Fruit fly (Drosophila melanogaster) whole organism, wandering third instar larva: ENCODE results near the gene SF2.

Experiments used
- CG32264 ChIP-seq: fragments of 200-800 bp; sonication (Bioruptor generic); optimal IDR thresholded peaks from 2 replicates; lab custom pipeline; 2016; ENCODE audit warnings: missing biosample characterization, missing genetic modification characterization
- CG9705 ChIP-seq: fragments of 200-800 bp; sonication (Bioruptor generic); optimal IDR thresholded peaks from 2 replicates; lab custom pipeline; 2018; ENCODE audit warnings: missing biosample characterization, mild to moderate bottlenecking, missing genetic modification characterization
- CrebA ChIP-seq: fragments of 200-800 bp; sonication (Bioruptor generic); optimal IDR thresholded peaks from 2 replicates; lab custom pipeline; 2016; ENCODE audit warnings: missing biosample characterization, mild to moderate bottlenecking, missing genetic modification characterization, borderline replicate concordance
- Dif ChIP-seq: fragments of 200-275, 200-300 bp; sonication (Bioruptor generic); optimal IDR thresholded peaks from 2 replicates; lab custom pipeline; 2018; ENCODE audit warnings: missing biosample characterization, missing genetic modification characterization; ENCODE audit not compliant: partially characterized antibody
- GATAd ChIP-seq: sonication (Bioruptor generic); optimal IDR thresholded peaks from 2 replicates; lab custom pipeline; 2016; ENCODE audit warnings: missing biosample characterization, missing genetic modification characterization
- HLH106 ChIP-seq: fragments of 200-800 bp; optimal IDR thresholded peaks from 3 replicates; lab custom pipeline; 2019; ENCODE audit warnings: missing biosample characterization, mild to moderate bottlenecking, missing genetic modification characterization, moderate library complexity
- Hnf4 ChIP-seq: fragments of 200-800 bp; sonication (Bioruptor generic); optimal IDR thresholded peaks from 2 replicates; lab custom pipeline; 2016; ENCODE audit warnings: missing biosample characterization, mild to moderate bottlenecking, missing genetic modification characterization
- Hr78 ChIP-seq: fragments of >200 bp; optimal IDR thresholded peaks from 2 replicates; lab custom pipeline; 2017; ENCODE audit warnings: missing biosample characterization, missing genetic modification characterization
- Hr83 ChIP-seq: fragments of 200-300 bp; sonication (Bioruptor generic); optimal IDR thresholded peaks from 2 replicates; lab custom pipeline; 2016; ENCODE audit warnings: missing biosample characterization, mild to moderate bottlenecking, missing genetic modification characterization, moderate library complexity; ENCODE audit not compliant: poor library complexity, severe bottlenecking
- Jra ChIP-seq: sonication (Bioruptor generic); optimal IDR thresholded peaks from 2 replicates; lab custom pipeline; 2016; ENCODE audit warnings: missing biosample characterization, missing genetic modification characterization
- Mio ChIP-seq: sonication (Bioruptor generic); optimal IDR thresholded peaks from 2 replicates; lab custom pipeline; 2016; ENCODE audit warnings: missing biosample characterization, missing genetic modification characterization
- Myc ChIP-seq: fragments of >200 bp; optimal IDR thresholded peaks from 2 replicates; lab custom pipeline; 2017
- N ChIP-seq: fragments of >200 bp; optimal IDR thresholded peaks from 2 replicates; lab custom pipeline; 2018; ENCODE audit warnings: missing biosample characterization, missing external identifiers, missing genetic modification characterization
- OdsH ChIP-seq: fragments of 200-800 bp; sonication (Bioruptor generic); optimal IDR thresholded peaks from 2 replicates; lab custom pipeline; 2016; ENCODE audit warnings: missing biosample characterization, mild to moderate bottlenecking, missing genetic modification characterization
- Rel ChIP-seq, 2 experiments: fragments of 200-800 bp; sonication (Bioruptor generic) in 1 of 2; optimal IDR thresholded peaks; 2 replicates in 1 of 2; 3 replicates in 1 of 2; lab custom pipeline; 2016 to 2019; ENCODE audit warnings: mild to moderate bottlenecking in 2 of 2, missing biosample characterization in 2 of 2, missing genetic modification characterization in 2 of 2, moderate library complexity in 1 of 2
- Vsx2 ChIP-seq: fragments of 200-300, 225-300 bp; sonication (Bioruptor generic); optimal IDR thresholded peaks from 2 replicates; lab custom pipeline; 2018; ENCODE audit warnings: missing biosample characterization, missing genetic modification characterization; ENCODE audit not compliant: partially characterized antibody
- br ChIP-seq: fragments of 200-800 bp; sonication (Bioruptor generic); optimal IDR thresholded peaks from 2 replicates; lab custom pipeline; 2016; ENCODE audit warnings: missing biosample characterization, missing genetic modification characterization
- brk ChIP-seq: fragments of 200-800 bp; sonication (Bioruptor generic); optimal IDR thresholded peaks from 2 replicates; lab custom pipeline; 2016; ENCODE audit warnings: missing biosample characterization, mild to moderate bottlenecking, missing genetic modification characterization
- dl ChIP-seq, 2 experiments: fragments of 175-275, 200-275 bp in 1 of 2; fragments of 200-275 bp in 1 of 2; sonication (Bioruptor generic); optimal IDR thresholded peaks; lab custom pipeline; 2018; ENCODE audit warnings: mild to moderate bottlenecking in 2 of 2, missing biosample characterization in 2 of 2, missing genetic modification characterization in 2 of 2, moderate library complexity in 2 of 2; ENCODE audit not compliant: partially characterized antibody in 2 of 2, insufficient read depth in 1 of 2
- dmrt93B ChIP-seq: fragments of 200-800 bp; sonication (Bioruptor generic); optimal IDR thresholded peaks from 2 replicates; lab custom pipeline; 2018; ENCODE audit warnings: missing biosample characterization, mild to moderate bottlenecking, missing genetic modification characterization
- dsf ChIP-seq: sonication (Bioruptor generic); optimal IDR thresholded peaks from 2 replicates; lab custom pipeline; 2016; ENCODE audit warnings: missing biosample characterization, missing genetic modification characterization, borderline replicate concordance
- ey ChIP-seq: fragments of 200-800 bp; sonication (Bioruptor generic); optimal IDR thresholded peaks from 2 replicates; lab custom pipeline; 2016; ENCODE audit warnings: missing biosample characterization, missing genetic modification characterization
- foxo ChIP-seq, 2 experiments: fragments of 200-800 bp; sonication (Bioruptor generic); optimal IDR thresholded peaks; 2 replicates in 1 of 2; 3 replicates in 1 of 2; lab custom pipeline; 2016 to 2017; ENCODE audit warnings: missing biosample characterization in 2 of 2, missing genetic modification characterization in 2 of 2
- fru ChIP-seq: fragments of 200-800 bp; sonication (Bioruptor generic); optimal IDR thresholded peaks from 3 replicates; lab custom pipeline; 2016; ENCODE audit warnings: missing biosample characterization, mild to moderate bottlenecking, missing genetic modification characterization
- h ChIP-seq: fragments of 200-800 bp; sonication (Bioruptor generic); optimal IDR thresholded peaks from 3 replicates; lab custom pipeline; 2016; ENCODE audit warnings: missing biosample characterization, mild to moderate bottlenecking, missing genetic modification characterization
- jim ChIP-seq: fragments of 175-275, 200-325 bp; sonication (Bioruptor generic); optimal IDR thresholded peaks from 2 replicates; lab custom pipeline; 2016; ENCODE audit warnings: missing biosample characterization, mild to moderate bottlenecking, missing genetic modification characterization
- lola ChIP-seq: fragments of >200 bp; optimal IDR thresholded peaks from 2 replicates; lab custom pipeline; 2017; ENCODE audit warnings: missing biosample characterization, missing genetic modification characterization
- pan ChIP-seq: fragments of >200 bp; optimal IDR thresholded peaks from 2 replicates; lab custom pipeline; 2017
- psq ChIP-seq: fragments of 200-800 bp; sonication (Bioruptor generic); optimal IDR thresholded peaks from 3 replicates; lab custom pipeline; 2017; ENCODE audit warnings: missing biosample characterization, mild to moderate bottlenecking, missing genetic modification characterization, moderate library complexity
- sv ChIP-seq: fragments of 200-800 bp; sonication (Bioruptor generic); optimal IDR thresholded peaks from 3 replicates; lab custom pipeline; 2016; ENCODE audit warnings: missing biosample characterization, missing genetic modification characterization
- tai ChIP-seq: sonication (Bioruptor generic); optimal IDR thresholded peaks from 2 replicates; lab custom pipeline; 2016; ENCODE audit warnings: missing biosample characterization, missing genetic modification characterization
- woc ChIP-seq: sonication (Bioruptor generic); optimal IDR thresholded peaks from 2 replicates; lab custom pipeline; 2016; ENCODE audit warnings: missing biosample characterization, mild to moderate bottlenecking, missing genetic modification characterization

The SF2 gene

dm6 chr3R:16360008-16360407 lies 18.2 kb upstream of the SF2 start, which contains the start of gene CG42446:
Gene CG42446 (minus strand): TSS chr3R:16360108.
- TF ChIP-seq GATAd (no peak), N (no peak), HLH106 (tag; lab: Kevin White, UChicago) (no peak), OdsH (no peak), foxo (GFP tag; optimal IDR thresholded peaks at IDR 0.05; lab: Kevin White, UChicago) (no peak), CG9705 (no peak), br (GFP tag; lab: Kevin White, UChicago) (no peak), Mio (GFP tag; lab: Kevin White, UChicago) (no peak)

dm6 chr3R:16359098-16359497 lies 17.3 kb upstream of the SF2 start, which contains the start of gene CG17931:
Gene CG17931 (minus strand): TSS chr3R:16359466.
- TF ChIP-seq Hnf4 (GFP tag; lab: Kevin White, UChicago): no peak
- TF ChIP-seq tai (GFP tag; lab: Kevin White, UChicago): no peak
- no peak for TF ChIP-seq N
- TF ChIP-seq OdsH: no peak
- peak; percentile 27 for TF ChIP-seq Vsx2 (GFP tag; lab: Kevin White, UChicago)
- TF ChIP-seq psq (GFP tag; lab: Kevin White, UChicago): no peak
- TF ChIP-seq lola: no peak
- peak; percentile 38 for TF ChIP-seq CrebA (GFP tag; lab: Kevin White, UChicago)
- no peak for TF ChIP-seq Mio (GFP tag; lab: Kevin White, UChicago)
- TF ChIP-seq jim (GFP tag; lab: Kevin White, UChicago): no peak
- TF ChIP-seq br (GFP tag; lab: Kevin White, UChicago): no peak
- TF ChIP-seq brk (GFP tag; lab: Kevin White, UChicago): no peak
- no peak for TF ChIP-seq Dif (GFP tag; lab: Kevin White, UChicago)

dm6 chr3R:16356863-16357215 lies 15.1 kb upstream of the SF2 start, which contains the start of gene CG10311:
Gene CG10311 (minus strand): TSS chr3R:16357015.
- TF ChIP-seq OdsH: no peak
- no peak for TF ChIP-seq Jra (GFP tag; lab: Kevin White, UChicago)
- no peak for TF ChIP-seq Hr78 (GFP tag; lab: Kevin White, UChicago)
- TF ChIP-seq ey (GFP tag; lab: Kevin White, UChicago): no peak
- no peak for TF ChIP-seq sv

dm6 chr3R:16356215-16356862 lies 14.6 kb upstream of the SF2 start:
- TF ChIP-seq GATAd (no peak), pan (lab: Kevin White, UChicago) (no peak), ey (GFP tag; lab: Kevin White, UChicago) (no peak), Rel (GFP tag; optimal IDR thresholded peaks at IDR 0.05; lab: Kevin White, UChicago) (no peak), Rel (tag; optimal IDR thresholded peaks at IDR 0.05; lab: Kevin White, UChicago) (peak; percentile 5), Myc (lab: Kevin White, UChicago) (no peak), h (GFP tag; lab: Kevin White, UChicago) (peak; percentile 14), dsf (GFP tag; lab: Kevin White, UChicago) (no peak), CG9705 (no peak), Hnf4 (GFP tag; lab: Kevin White, UChicago) (no peak), dmrt93B (GFP tag; lab: Kevin White, UChicago) (no peak), dl (GFP tag; optimal IDR thresholded peaks at IDR 0.05; lab: Kevin White, UChicago; ENCODE audit: insufficient read depth in 1 of 2, partially characterized antibody in 2 of 2) (no peak), OdsH (no peak), Vsx2 (GFP tag; lab: Kevin White, UChicago) (no peak), N (no peak)

- TF ChIP-seq tai (GFP tag; lab: Kevin White, UChicago) (no peak), woc (GFP tag; lab: Kevin White, UChicago) (no peak), CG32264 (GFP tag; lab: Kevin White, UChicago) (no peak), lola (no peak), Jra (GFP tag; lab: Kevin White, UChicago) (no peak), foxo (GFP tag; optimal IDR thresholded peaks at IDR 0.05; lab: Kevin White, UChicago) (peak in 1 of 2 experiments; percentile 49), dmrt93B (GFP tag; lab: Kevin White, UChicago) (no peak), fru (no peak), dl (GFP tag; optimal IDR thresholded peaks at IDR 0.05; lab: Kevin White, UChicago; ENCODE audit: insufficient read depth in 1 of 2, partially characterized antibody in 2 of 2) (no peak), Hr83 (GFP tag; lab: Kevin White, UChicago) (peak; percentile 17)
These were observed 13.7 kb upstream of the SF2 start for dm6 chr3R:16355393-16355943.
